Fruit fly (Drosophila melanogaster): ENCODE data around the gene Arr2.
A peak's percentile ranks its signal among the peaks of the same experiment; 100 is the strongest.

The Arr2 gene

dm6 chr3L:8672199-8673059 is 23.7 kb upstream of the Arr2 start (continued):
- TF ChIP-seq gcm (GFP tag; optimal IDR thresholded peaks at IDR 0.05): no peak
- peak; percentile 26 for TF ChIP-seq Deaf1 (tag; optimal IDR thresholded peaks at IDR 0.05)
- no peak for TF ChIP-seq ssp (GFP tag; IDR thresholded peaks at IDR 0.05)
- TF ChIP-seq CG4820 (GFP tag; optimal IDR thresholded peaks at IDR 0.05): no peak
- no peak for TF ChIP-seq CG7987 (GFP tag; optimal IDR thresholded peaks at IDR 0.05)
- TF ChIP-seq CG1603 (tag; optimal IDR thresholded peaks at IDR 0.05): peak; percentile 23
- TF ChIP-seq CG12104 (GFP tag; optimal IDR thresholded peaks at IDR 0.05): no peak
- TF ChIP-seq CG30020 (tag; optimal IDR thresholded peaks at IDR 0.05): no peak
- peak; percentile 59 for TF ChIP-seq CG18599 (GFP tag; optimal IDR thresholded peaks at IDR 0.05)
- no peak for TF ChIP-seq cg (GFP tag; optimal IDR thresholded peaks at IDR 0.05)
- TF ChIP-seq CG9437 (GFP tag; optimal IDR thresholded peaks at IDR 0.05): no peak
- TF ChIP-seq ranshi (GFP tag; IDR thresholded peaks at IDR 0.05): peak; percentile 56
- no peak for TF ChIP-seq CG14965 (GFP tag; optimal IDR thresholded peaks at IDR 0.05; ENCODE audit: borderline replicate concordance)
- TF ChIP-seq CG1233 (GFP tag; optimal IDR thresholded peaks at IDR 0.05): no peak
- no peak for TF ChIP-seq NC2β (GFP tag; optimal IDR thresholded peaks at IDR 0.05)
- peak; percentile 27 for TF ChIP-seq zfh2 (GFP tag; optimal IDR thresholded peaks at IDR 0.05)
- TF ChIP-seq CG10959 (GFP tag; IDR thresholded peaks at IDR 0.05): no peak
- TF ChIP-seq unpg (GFP tag; optimal IDR thresholded peaks at IDR 0.05): peak; percentile 55
- 0 out of 3 replicates have a peak, but pooled peaks have one; percentile 29 for TF ChIP-seq hb (GFP tag; IDR thresholded peaks at IDR 0.05; ENCODE audit: partially characterized antibody)
- TF ChIP-seq CG12769 (tag; optimal IDR thresholded peaks at IDR 0.05): peak; percentile 58
- no peak for TF ChIP-seq klu (GFP tag; IDR thresholded peaks at IDR 0.05)
- TF ChIP-seq D19B (GFP tag; optimal IDR thresholded peaks at IDR 0.05): peak; percentile 39
- TF ChIP-seq twi (tag; optimal IDR thresholded peaks at IDR 0.05): no peak
- peak; percentile 54 for TF ChIP-seq Hmr (GFP tag; optimal IDR thresholded peaks at IDR 0.05)
- no peak for TF ChIP-seq CG2875 (GFP tag; optimal IDR thresholded peaks at IDR 0.05)
- TF ChIP-seq Dfd (GFP tag; optimal IDR thresholded peaks at IDR 0.05): no peak
- no peak for TF ChIP-seq Atf3 (GFP tag; optimal IDR thresholded peaks at IDR 0.05)
- no peak for TF ChIP-seq bigmax (GFP tag; optimal IDR thresholded peaks at IDR 0.05)
- no peak for TF ChIP-seq CG6813 (GFP tag; optimal IDR thresholded peaks at IDR 0.05)
- TF ChIP-seq vvl (GFP tag; IDR thresholded peaks at IDR 0.05): no peak; the same call in 1 of the 2 replicates
- TF ChIP-seq HLH3B (GFP tag; IDR thresholded peaks at IDR 0.05): peak; percentile 23; the same call in 1 of the 2 replicates
- TF ChIP-seq slou (GFP tag; optimal IDR thresholded peaks at IDR 0.05): no peak
- TF ChIP-seq GATAe (GFP tag; conservative IDR thresholded peaks at IDR 0.05): no peak
- no peak for TF ChIP-seq CG5180 (GFP tag; optimal IDR thresholded peaks at IDR 0.05)
- no peak for TF ChIP-seq chif (GFP tag; optimal IDR thresholded peaks at IDR 0.05)
- peak; percentile 25 for TF ChIP-seq NfI (GFP tag; optimal IDR thresholded peaks at IDR 0.05)
- TF ChIP-seq CG11560 (tag; IDR thresholded peaks at IDR 0.05): no peak
- TF ChIP-seq pzg (GFP tag; optimal IDR thresholded peaks at IDR 0.05): no peak
- no peak for TF ChIP-seq CG18011 (GFP tag; optimal IDR thresholded peaks at IDR 0.05)
- TF ChIP-seq CG15011 (GFP tag; optimal IDR thresholded peaks at IDR 0.05): no peak
- TF ChIP-seq CG11093 (GFP tag; IDR thresholded peaks at IDR 0.05): 0 out of 3 replicates have a peak, but pooled peaks have one; percentile 32
- no peak for TF ChIP-seq YL-1 (GFP tag; optimal IDR thresholded peaks at IDR 0.05)
- TF ChIP-seq CG10147 (GFP tag; optimal IDR thresholded peaks at IDR 0.05): no peak
- TF ChIP-seq CG10979 (tag; optimal IDR thresholded peaks at IDR 0.05): no peak
- no peak for TF ChIP-seq TFAM (GFP tag; optimal IDR thresholded peaks at IDR 0.05)
- no peak for TF ChIP-seq Bdp1 (GFP tag; optimal IDR thresholded peaks at IDR 0.05)
- no peak for TF ChIP-seq Fer2 (tag; optimal IDR thresholded peaks at IDR 0.05)
- peak; percentile 33; the same call in 1 of the 3 replicates for TF ChIP-seq CG2889 (GFP tag; IDR thresholded peaks at IDR 0.05)

Data from whole organism, embryonic.